Worm (Caenorhabditis elegans) whole organism, midembryonic: ENCODE results near the gene twk-16.

Experiments used
- T22C8.4 ChIP-seq: fragments of 200-800 bp; sonication (Bioruptor generic); IDR thresholded peaks from 2 replicates; pipeline ENCODE4 v1.3.6; 2022; ENCODE audit warnings: missing genetic modification characterization, missing compliant biosample characterization
- med-1 ChIP-seq: sonication (generic microtip); optimal IDR thresholded peaks from 2 replicates; lab custom pipeline; 2017; ENCODE audit warnings: missing genetic modification characterization, mild to moderate bottlenecking, missing compliant biosample characterization, antibody characterized with exemption, missing genetic modification reagents; ENCODE audit not compliant: insufficient read depth
- ztf-29 ChIP-seq: fragments of 200-800 bp; sonication (Bioruptor generic); IDR thresholded peaks from 2 replicates; pipeline ENCODE4 v1.3.6; 2022; ENCODE audit warnings: missing genetic modification reagents, missing genetic modification characterization, missing compliant biosample characterization

- TF ChIP-seq ztf-29 (GFP tag; lab: Robert Waterston, UW) (no peak), med-1 (GFP tag; lab: Kevin White, UChicago) (no peak), T22C8.4 (GFP tag; lab: Robert Waterston, UW) (no peak)
These were observed 40.9 kb upstream of the twk-16 start for ce11 chrX:3040021-3040420.
